Worm (Caenorhabditis elegans) whole organism, young adult: ENCODE data around the gene spt-5.

Experiments
- B0035.1 ChIP-seq: sonication (generic microtip); optimal IDR thresholded peaks from 2 replicates; lab custom pipeline; 2016; ENCODE audit warnings: missing genetic modification characterization, mild to moderate bottlenecking, missing compliant biosample characterization, missing genotype, missing genetic modification reagents
- B0336.3 ChIP-seq: fragments of 200-800 bp; sonication (Bioruptor generic); IDR thresholded peaks from 2 replicates; pipeline ENCODE4 v1.3.6; 2022; ENCODE audit warnings: missing genetic modification characterization, missing compliant biosample characterization
- C06A6.2 ChIP-seq: fragments of 200-800 bp; sonication (Bioruptor generic); conservative IDR thresholded peaks from 2 replicates; pipeline ENCODE4 v1.3.6; 2022; ENCODE audit warnings: missing genetic modification characterization, missing compliant biosample characterization
- F22D6.2 ChIP-seq: sonication (generic microtip); optimal IDR thresholded peaks from 2 replicates; lab custom pipeline; 2016; ENCODE audit warnings: mild to moderate bottlenecking, missing genetic modification characterization, missing compliant biosample characterization
- F55B11.4 ChIP-seq: sonication (generic microtip); optimal IDR thresholded peaks from 2 replicates; lab custom pipeline; 2016; ENCODE audit warnings: missing compliant biosample characterization, missing genetic modification characterization, borderline replicate concordance; ENCODE audit not compliant: insufficient read depth
- F57C9.4 ChIP-seq: sonication (generic microtip); optimal IDR thresholded peaks from 2 replicates; lab custom pipeline; 2017; ENCODE audit warnings: mild to moderate bottlenecking, missing genetic modification characterization, missing compliant biosample characterization
- Y53F4B.3 ChIP-seq: fragments of 200-800 bp; sonication (Bioruptor generic); IDR thresholded peaks from 2 replicates; pipeline ENCODE4 v1.3.6; 2022; ENCODE audit warnings: missing genetic modification reagents, missing genetic modification characterization, missing compliant biosample characterization
- Y95B8A.8 ChIP-seq: fragments of 200-800 bp; sonication (Bioruptor generic); IDR thresholded peaks from 2 replicates; pipeline ENCODE4 v1.3.6; 2022; ENCODE audit warnings: missing genetic modification reagents, missing genetic modification characterization, missing compliant biosample characterization
- ZK185.1 ChIP-seq: sonication (generic microtip); optimal IDR thresholded peaks from 2 replicates; lab custom pipeline; 2016; ENCODE audit warnings: mild to moderate bottlenecking, missing genetic modification characterization, missing compliant biosample characterization; ENCODE audit not compliant: poor library complexity, severe bottlenecking
- atf-7 ChIP-seq: sonication (generic microtip); optimal IDR thresholded peaks from 2 replicates; lab custom pipeline; 2017; ENCODE audit warnings: mild to moderate bottlenecking, missing genetic modification characterization, missing compliant biosample characterization
- athp-1 ChIP-seq: sonication (generic microtip); optimal IDR thresholded peaks from 2 replicates; lab custom pipeline; 2017; ENCODE audit warnings: mild to moderate bottlenecking, missing genetic modification characterization, missing compliant biosample characterization
- attf-5 ChIP-seq: fragments of 200-800 bp; sonication (Bioruptor generic); optimal IDR thresholded peaks from 2 replicates; lab custom pipeline; 2018; ENCODE audit warnings: mild to moderate bottlenecking, missing genetic modification characterization, missing compliant biosample characterization
- cebp-1 ChIP-seq, 2 experiments: fragments of 200-800 bp in 1 of 2; sonication (Bioruptor generic) in 1 of 2; sonication (generic microtip) in 1 of 2; IDR thresholded peaks in 1 of 2; optimal IDR thresholded peaks in 1 of 2; 2 replicates each; pipeline versions ENCODE4 v1.3.6 to Lab custom; 2017 to 2022; ENCODE audit warnings: missing compliant biosample characterization in 2 of 2, missing genetic modification characterization in 2 of 2, mild to moderate bottlenecking in 1 of 2, missing genetic modification reagents in 1 of 2, moderate library complexity in 1 of 2
- ceh-27 ChIP-seq: fragments of 200-800 bp; sonication (Bioruptor generic); optimal IDR thresholded peaks from 2 replicates; lab custom pipeline; 2018; ENCODE audit warnings: mild to moderate bottlenecking, missing genetic modification characterization, moderate library complexity, missing compliant biosample characterization
- ceh-58 ChIP-seq: fragments of 200-800 bp; sonication (Bioruptor generic); IDR thresholded peaks from 2 replicates; pipeline ENCODE4 v1.3.6; 2022; ENCODE audit warnings: missing genetic modification characterization, missing compliant biosample characterization
- chd-7 ChIP-seq: sonication (generic microtip); optimal IDR thresholded peaks from 2 replicates; lab custom pipeline; 2016; ENCODE audit warnings: mild to moderate bottlenecking, missing genetic modification characterization, moderate library complexity, missing compliant biosample characterization
- efl-1 ChIP-seq: fragments of 150-350 bp; optimal IDR thresholded peaks from 2 replicates; lab custom pipeline; 2014; ENCODE audit warnings: missing biosample characterization, missing genetic modification reagents, missing genetic modification characterization
- egl-44 ChIP-seq: fragments of 200-800 bp; sonication (Bioruptor generic); IDR thresholded peaks from 2 replicates; pipeline ENCODE4 v1.3.6; 2022; ENCODE audit warnings: missing genetic modification reagents, missing genetic modification characterization, missing compliant biosample characterization
- egrh-3 ChIP-seq: fragments of 200-800 bp; sonication (Bioruptor generic); IDR thresholded peaks from 2 replicates; pipeline ENCODE4 v1.3.6; 2022; ENCODE audit warnings: missing genetic modification reagents, missing genetic modification characterization, missing compliant biosample characterization
- fkh-3 ChIP-seq: sonication (generic microtip); optimal IDR thresholded peaks from 2 replicates; lab custom pipeline; 2016; ENCODE audit warnings: mild to moderate bottlenecking, missing genetic modification characterization, missing compliant biosample characterization
- gei-17 ChIP-seq: fragments of 200-800 bp; sonication (Bioruptor generic); optimal IDR thresholded peaks from 2 replicates; lab custom pipeline; 2018; ENCODE audit warnings: mild to moderate bottlenecking, missing genetic modification characterization, missing compliant biosample characterization
- hmg-1.2 ChIP-seq: fragments of 200-800 bp; sonication (Bioruptor generic); IDR thresholded peaks from 2 replicates; pipeline ENCODE4 v1.3.6; 2022; ENCODE audit warnings: missing genetic modification reagents, missing genetic modification characterization, missing compliant biosample characterization
- let-607 ChIP-seq, 2 experiments: fragments of 200-800 bp in 1 of 2; sonication (Bioruptor generic) in 1 of 2; sonication (generic microtip) in 1 of 2; optimal IDR thresholded peaks; 2 replicates each; lab custom pipeline; 2016 to 2018; ENCODE audit warnings: mild to moderate bottlenecking in 2 of 2, missing compliant biosample characterization in 2 of 2, missing genetic modification characterization in 2 of 2, moderate library complexity in 2 of 2, missing genotype in 1 of 2
- lin-26 ChIP-seq: fragments of 200-800 bp; sonication (Bioruptor generic); IDR thresholded peaks from 2 replicates; pipeline ENCODE4 v1.3.6; 2022; ENCODE audit warnings: missing genetic modification reagents, missing genetic modification characterization, missing compliant biosample characterization
- lin-35 ChIP-seq, 3 experiments: fragments of 150-350 bp in 2 of 3; sonication (generic microtip) in 1 of 3; optimal IDR thresholded peaks; 2 replicates each; lab custom pipeline; 2014 to 2018; ENCODE audit warnings: missing biosample characterization in 3 of 3, missing genetic modification characterization in 3 of 3, missing genetic modification reagents in 3 of 3
- lin-40 ChIP-seq: sonication (generic microtip); optimal IDR thresholded peaks from 2 replicates; lab custom pipeline; 2016; ENCODE audit warnings: missing genetic modification characterization, mild to moderate bottlenecking, missing compliant biosample characterization, missing genotype, missing genetic modification reagents
- lin-54 ChIP-seq: fragments of 200-800 bp; sonication (Bioruptor generic); optimal IDR thresholded peaks from 2 replicates; lab custom pipeline; 2018; ENCODE audit warnings: mild to moderate bottlenecking, missing genetic modification characterization, missing compliant biosample characterization
- madf-10 ChIP-seq: sonication (generic microtip); optimal IDR thresholded peaks from 2 replicates; lab custom pipeline; 2016; ENCODE audit warnings: mild to moderate bottlenecking, missing genetic modification characterization, missing compliant biosample characterization
- madf-8 ChIP-seq: fragments of 200-800 bp; sonication (Bioruptor generic); conservative IDR thresholded peaks from 2 replicates; pipeline ENCODE4 v1.3.6; 2022; ENCODE audit warnings: missing genetic modification reagents, missing genetic modification characterization, missing compliant biosample characterization
- nfyb-1 ChIP-seq: fragments of 200-800 bp; sonication (Bioruptor generic); IDR thresholded peaks from 2 replicates; pipeline ENCODE4 v1.3.6; 2022; ENCODE audit warnings: missing genetic modification reagents, missing genetic modification characterization, missing compliant biosample characterization
- nhr-179 ChIP-seq: sonication (generic microtip); optimal IDR thresholded peaks from 2 replicates; lab custom pipeline; 2016; ENCODE audit warnings: mild to moderate bottlenecking, missing genetic modification characterization, missing compliant biosample characterization
- nhr-80 ChIP-seq: sonication (generic microtip); optimal IDR thresholded peaks from 2 replicates; lab custom pipeline; 2016; ENCODE audit warnings: missing genetic modification characterization, missing compliant biosample characterization
- nhr-90 ChIP-seq: sonication (generic microtip); optimal IDR thresholded peaks from 2 replicates; lab custom pipeline; 2016; ENCODE audit warnings: missing genotype, mild to moderate bottlenecking, missing genetic modification characterization, missing compliant biosample characterization
- pbrm-1 ChIP-seq: fragments of 200-800 bp; sonication (Bioruptor generic); IDR thresholded peaks from 2 replicates; pipeline ENCODE4 v1.3.6; 2022; ENCODE audit warnings: missing genetic modification reagents, missing genetic modification characterization, missing compliant biosample characterization
- pha-4 ChIP-seq: fragments of 150-350 bp; sonication (generic microtip); optimal IDR thresholded peaks from 2 replicates; lab custom pipeline; 2014; ENCODE audit warnings: missing biosample characterization, missing genetic modification reagents, missing genetic modification characterization
- repo-1 ChIP-seq: sonication (generic microtip); optimal IDR thresholded peaks from 2 replicates; lab custom pipeline; 2017; ENCODE audit warnings: mild to moderate bottlenecking, missing genetic modification characterization, missing compliant biosample characterization
- sea-2 ChIP-seq: fragments of 200-800 bp; sonication (Bioruptor generic); IDR thresholded peaks from 2 replicates; pipeline ENCODE4 v1.3.6; 2022; ENCODE audit warnings: missing genetic modification characterization, missing compliant biosample characterization
- snpc-1.3 ChIP-seq: sonication (generic microtip); optimal IDR thresholded peaks from 2 replicates; lab custom pipeline; 2017; ENCODE audit warnings: missing genetic modification characterization, mild to moderate bottlenecking, missing compliant biosample characterization, antibody characterized with exemption, moderate library complexity, missing genotype, missing genetic modification reagents; ENCODE audit not compliant: insufficient read depth
- snpc-4 ChIP-seq, 5 experiments: fragments of 150-350 bp in 1 of 5; sonication (generic microtip) in 4 of 5; optimal IDR thresholded peaks; 2 replicates each; lab custom pipeline; 2014 to 2018; ENCODE audit warnings: missing genetic modification characterization in 5 of 5, missing biosample characterization in 3 of 5, antibody characterized with exemption in 2 of 5, mild to moderate bottlenecking in 2 of 5, missing compliant biosample characterization in 2 of 5, missing genotype in 2 of 5, moderate library complexity in 2 of 5, missing genetic modification reagents in 1 of 5
- somi-1 ChIP-seq: fragments of 200-800 bp; sonication (Bioruptor generic); optimal IDR thresholded peaks from 2 replicates; lab custom pipeline; 2018; ENCODE audit warnings: mild to moderate bottlenecking, missing genetic modification characterization, missing compliant biosample characterization
- sptf-2 ChIP-seq: fragments of 200-800 bp; sonication (Bioruptor generic); optimal IDR thresholded peaks from 2 replicates; lab custom pipeline; 2018; ENCODE audit warnings: mild to moderate bottlenecking, missing genetic modification characterization, missing compliant biosample characterization
- tbp1 ChIP-seq: fragments of 200-800 bp; sonication (Bioruptor generic); optimal IDR thresholded peaks from 2 replicates; lab custom pipeline; 2018; ENCODE audit warnings: mild to moderate bottlenecking, missing genetic modification characterization, missing compliant biosample characterization
- tlf-1 ChIP-seq: fragments of 200-800 bp; sonication (Bioruptor generic); optimal IDR thresholded peaks from 2 replicates; lab custom pipeline; 2018; ENCODE audit warnings: mild to moderate bottlenecking, missing genetic modification characterization, missing compliant biosample characterization
- zfh-2 ChIP-seq: fragments of 200-800 bp; sonication (Bioruptor generic); conservative IDR thresholded peaks from 2 replicates; pipeline ENCODE4 v1.3.6; 2022; ENCODE audit warnings: missing genetic modification reagents, missing genetic modification characterization, missing compliant biosample characterization
- ztf-18 ChIP-seq: sonication (generic microtip); optimal IDR thresholded peaks from 2 replicates; lab custom pipeline; 2016; ENCODE audit warnings: missing genotype, mild to moderate bottlenecking, missing genetic modification characterization, missing compliant biosample characterization
- ztf-26 ChIP-seq: sonication (generic microtip); optimal IDR thresholded peaks from 2 replicates; lab custom pipeline; 2017; ENCODE audit warnings: missing genetic modification characterization, missing compliant biosample characterization
- ztf-3 ChIP-seq: fragments of 200-800 bp; sonication (Bioruptor generic); optimal IDR thresholded peaks from 2 replicates; lab custom pipeline; 2018; ENCODE audit warnings: mild to moderate bottlenecking, missing genetic modification characterization, missing compliant biosample characterization

spt-5 gene

DNA sequence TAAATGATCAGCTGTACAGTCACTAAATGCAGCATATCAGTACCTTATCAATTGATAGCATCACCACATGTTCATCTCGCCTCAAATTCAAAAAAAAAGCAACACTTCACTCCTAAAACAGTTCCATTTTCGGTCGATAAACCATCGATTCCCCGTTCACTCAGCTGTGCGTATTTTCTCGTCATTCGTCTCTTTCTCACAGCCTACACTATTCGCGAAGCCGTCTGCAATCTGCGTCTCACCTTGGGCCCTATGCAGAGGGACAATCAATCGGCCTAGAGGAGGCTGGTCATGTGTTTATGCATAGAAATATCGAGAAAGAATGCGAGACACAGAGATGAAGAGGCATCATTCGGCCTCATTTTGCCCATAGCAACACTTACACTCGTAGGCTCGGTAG is 18.9 kb upstream of the spt-5 start (continued):
- peak; percentile 58 for TF ChIP-seq ztf-3 (GFP tag; lab: Kevin White, UChicago)
- peak; percentile 91 for TF ChIP-seq lin-40 (tag; lab: Kevin White, UChicago)
- TF ChIP-seq attf-5 (GFP tag; lab: Kevin White, UChicago): peak; percentile 97
- peak; percentile 90 for TF ChIP-seq ceh-27
- TF ChIP-seq pha-4: no peak
- no peak for TF ChIP-seq sptf-2 (GFP tag; lab: Kevin White, UChicago)
- no peak for TF ChIP-seq snpc-1.3 (tag; lab: Kevin White, UChicago)
- peak; percentile 86 for TF ChIP-seq egl-44 (GFP tag; lab: Robert Waterston, UW)
- no peak for TF ChIP-seq ceh-58 (GFP tag; lab: Robert Waterston, UW)
- TF ChIP-seq gei-17 (GFP tag; lab: Kevin White, UChicago): peak; percentile 74
- TF ChIP-seq somi-1 (GFP tag; lab: Kevin White, UChicago): peak; percentile 86
- TF ChIP-seq pbrm-1: peak; percentile 59
- TF ChIP-seq tlf-1 (GFP tag; lab: Kevin White, UChicago): peak; percentile 65
- peak; percentile 82 for TF ChIP-seq zfh-2 (GFP tag; lab: Robert Waterston, UW)
- peak; percentile 52 for TF ChIP-seq fkh-3 (tag; lab: Kevin White, UChicago)
- TF ChIP-seq ZK185.1 (tag; lab: Kevin White, UChicago): peak; percentile 63
- peak; percentile 62 for TF ChIP-seq tbp1 (GFP tag; lab: Kevin White, UChicago)
- TF ChIP-seq sea-2: no peak
- TF ChIP-seq lin-35 (GFP tag; optimal IDR thresholded peaks at IDR 0.05; lab: Kevin White, UChicago): peak in 1 of 3 experiments; percentile 67
- peak; percentile 76 for TF ChIP-seq nfyb-1 (GFP tag; lab: Robert Waterston, UW)
- TF ChIP-seq egrh-3 (GFP tag; lab: Robert Waterston, UW): peak; percentile 17; the same call in 1 of the 2 replicates
- TF ChIP-seq hmg-1.2 (GFP tag; lab: Robert Waterston, UW): peak; percentile 96
- TF ChIP-seq ztf-26 (tag; lab: Kevin White, UChicago): peak; percentile 72
- peak; percentile 27 to 87 for TF ChIP-seq let-607 (tag; optimal IDR thresholded peaks at IDR 0.05; lab: Kevin White, UChicago)
- peak; percentile 71 for TF ChIP-seq nhr-90 (tag; lab: Kevin White, UChicago)
- peak; percentile 84 for TF ChIP-seq chd-7 (tag; lab: Kevin White, UChicago)
- TF ChIP-seq madf-8 (GFP tag; lab: Robert Waterston, UW): no peak
- TF ChIP-seq Y53F4B.3: no peak
- no peak for TF ChIP-seq nhr-179 (tag; lab: Kevin White, UChicago)
- peak; percentile 48; the same call in 1 of the 2 replicates for TF ChIP-seq Y95B8A.8 (GFP tag; lab: Robert Waterston, UW)
- TF ChIP-seq C06A6.2: 0 out of 2 replicates have a peak, but pooled peaks have one; percentile 64
- TF ChIP-seq F22D6.2 (tag; lab: Kevin White, UChicago): peak; percentile 71
- TF ChIP-seq repo-1 (tag; lab: Kevin White, UChicago): peak; percentile 79
- TF ChIP-seq F57C9.4 (tag; lab: Kevin White, UChicago): no peak
- no peak for TF ChIP-seq snpc-4 (GFP tag; optimal IDR thresholded peaks at IDR 0.05; lab: Kevin White, UChicago)
- peak in 2 of 4 experiments; percentile 50 to 58 for TF ChIP-seq snpc-4 (tag; optimal IDR thresholded peaks at IDR 0.05; lab: Kevin White, UChicago)
- peak; percentile 63; the same call in 1 of the 2 replicates for TF ChIP-seq cebp-1 (GFP tag; IDR thresholded peaks at IDR 0.05; lab: Robert Waterston, UW)
- TF ChIP-seq cebp-1 (tag; optimal IDR thresholded peaks at IDR 0.05; lab: Kevin White, UChicago): peak; percentile 88
- TF ChIP-seq madf-10 (tag; lab: Kevin White, UChicago): peak; percentile 80
- peak; percentile 98 for TF ChIP-seq nhr-80 (tag; lab: Kevin White, UChicago)
- TF ChIP-seq efl-1 (GFP tag; lab: Kevin White, UChicago): no peak
- TF ChIP-seq lin-26 (GFP tag; lab: Robert Waterston, UW): no peak
- peak; percentile 95 for TF ChIP-seq B0336.3 (GFP tag; lab: Robert Waterston, UW)
- TF ChIP-seq atf-7: peak; percentile 98
- peak; percentile 70 for TF ChIP-seq lin-54 (GFP tag; lab: Kevin White, UChicago)
- no peak for TF ChIP-seq F55B11.4
- peak; percentile 64 for TF ChIP-seq B0035.1
- peak; percentile 43 for TF ChIP-seq ztf-18 (tag; lab: Kevin White, UChicago)
- peak; percentile 84 for TF ChIP-seq athp-1 (tag; lab: Kevin White, UChicago)
